Fruit fly (Drosophila melanogaster) Kc167 (cell line): ENCODE results near the gene twe.

ENCODE experiments used
- h ChIP-seq: fragments of >200 bp; optimal IDR thresholded peaks from 3 replicates; lab custom pipeline; 2018; ENCODE audit warnings: missing external identifiers
- insv ChIP-seq: fragments of >200 bp; optimal IDR thresholded peaks from 3 replicates; lab custom pipeline; 2018; ENCODE audit warnings: missing external identifiers
- psq ChIP-seq: fragments of >200 bp; optimal IDR thresholded peaks from 2 replicates; lab custom pipeline; 2017; ENCODE audit warnings: missing external identifiers

- TF ChIP-seq psq (lab: Kevin White, UChicago) (no peak), insv (lab: Kevin White, UChicago) (no peak), h (lab: Kevin White, UChicago) (no peak)
These were observed 7.2 kb upstream of the twe start for dm6 chr2L:16268869-16269231.
